Worm (Caenorhabditis elegans) whole organism, L2 larva: ENCODE data around the gene mans-3.

Source experiments
- C34F6.9 ChIP-seq: fragments of 150-350 bp; optimal IDR thresholded peaks from 2 replicates; lab custom pipeline; 2014; ENCODE audit warnings: missing biosample characterization, missing genetic modification characterization
- F13H6.1 ChIP-seq: sonication (generic microtip); optimal IDR thresholded peaks from 2 replicates; lab custom pipeline; 2016; ENCODE audit warnings: missing genetic modification characterization, missing compliant biosample characterization
- R02D3.7 ChIP-seq: fragments of 150-350 bp; optimal IDR thresholded peaks from 2 replicates; lab custom pipeline; 2014; ENCODE audit warnings: missing biosample characterization, missing genetic modification characterization
- Y55F3AM.14 ChIP-seq: fragments of 200-800 bp; sonication (Bioruptor generic); optimal IDR thresholded peaks from 2 replicates; lab custom pipeline; 2018; ENCODE audit warnings: mild to moderate bottlenecking, missing genetic modification characterization, missing compliant biosample characterization
- alr-1 ChIP-seq: fragments of 150-350 bp; optimal IDR thresholded peaks from 2 replicates; lab custom pipeline; 2014; ENCODE audit warnings: missing biosample characterization, missing genetic modification characterization
- aly-2 ChIP-seq: fragments of 150-350 bp; optimal IDR thresholded peaks from 2 replicates; lab custom pipeline; 2014; ENCODE audit warnings: missing biosample characterization, missing genetic modification characterization
- ceh-16 ChIP-seq: fragments of 150-350 bp; optimal IDR thresholded peaks from 2 replicates; lab custom pipeline; 2014; ENCODE audit warnings: missing biosample characterization, missing genetic modification characterization
- crh-2 ChIP-seq: sonication (generic microtip); optimal IDR thresholded peaks from 2 replicates; lab custom pipeline; 2017; ENCODE audit warnings: missing biosample characterization, missing genetic modification characterization
- dmd-4 ChIP-seq: sonication (generic microtip); optimal IDR thresholded peaks from 2 replicates; lab custom pipeline; 2017; ENCODE audit warnings: missing biosample characterization, missing genetic modification characterization
- egl-27 ChIP-seq: sonication (generic microtip); optimal IDR thresholded peaks from 3 replicates; lab custom pipeline; 2017; ENCODE audit warnings: missing biosample characterization, missing genetic modification reagents, missing genetic modification characterization
- elt-1 ChIP-seq: fragments of 150-350 bp; optimal IDR thresholded peaks from 2 replicates; lab custom pipeline; 2014; ENCODE audit warnings: missing biosample characterization, missing genetic modification characterization
- elt-3 ChIP-seq: sonication (generic microtip); optimal IDR thresholded peaks from 2 replicates; lab custom pipeline; 2017; ENCODE audit warnings: missing biosample characterization, missing genetic modification characterization
- fos-1 ChIP-seq: fragments of 150-350 bp; optimal IDR thresholded peaks from 2 replicates; lab custom pipeline; 2014; ENCODE audit warnings: missing biosample characterization, missing genetic modification characterization
- gmeb-1 ChIP-seq: fragments of 150-350 bp; optimal IDR thresholded peaks from 2 replicates; lab custom pipeline; 2014; ENCODE audit warnings: missing biosample characterization, missing genetic modification characterization
- lin-13 ChIP-seq: fragments of 150-350 bp; optimal IDR thresholded peaks from 2 replicates; lab custom pipeline; 2014; ENCODE audit warnings: missing biosample characterization, missing genetic modification reagents, missing genetic modification characterization
- mab-5 ChIP-seq: fragments of 150-350 bp; optimal IDR thresholded peaks from 2 replicates; lab custom pipeline; 2014; ENCODE audit warnings: missing biosample characterization, missing genetic modification characterization
- mdl-1 ChIP-seq, 2 experiments: fragments of 150-350 bp in 1 of 2; sonication (generic microtip) in 1 of 2; optimal IDR thresholded peaks; 2 replicates each; lab custom pipeline; 2017; ENCODE audit warnings: missing biosample characterization in 2 of 2, missing genetic modification characterization in 2 of 2
- nhr-10 ChIP-seq: sonication (generic microtip); optimal IDR thresholded peaks from 2 replicates; lab custom pipeline; 2017; ENCODE audit warnings: missing biosample characterization, missing genetic modification characterization
- nhr-11 ChIP-seq: fragments of 150-350 bp; optimal IDR thresholded peaks from 2 replicates; lab custom pipeline; 2014; ENCODE audit warnings: missing biosample characterization, missing genetic modification characterization
- nhr-12 ChIP-seq: fragments of 150-350 bp; optimal IDR thresholded peaks from 2 replicates; lab custom pipeline; 2014; ENCODE audit warnings: missing biosample characterization, missing genetic modification characterization
- nhr-129 ChIP-seq: fragments of 150-350 bp; optimal IDR thresholded peaks from 2 replicates; lab custom pipeline; 2014; ENCODE audit warnings: missing biosample characterization, missing genetic modification characterization
- nhr-23 ChIP-seq: fragments of 150-350 bp; optimal IDR thresholded peaks from 2 replicates; lab custom pipeline; 2014; ENCODE audit warnings: missing biosample characterization, missing genetic modification reagents, missing genetic modification characterization
- nhr-237 ChIP-seq: fragments of 150-350 bp; optimal IDR thresholded peaks from 2 replicates; lab custom pipeline; 2014; ENCODE audit warnings: missing biosample characterization, missing genetic modification characterization
- nhr-25 ChIP-seq: fragments of 150-350 bp; sonication (generic microtip); optimal IDR thresholded peaks from 3 replicates; lab custom pipeline; 2014; ENCODE audit warnings: missing biosample characterization, missing genetic modification characterization
- nhr-6 ChIP-seq: fragments of 150-350 bp; optimal IDR thresholded peaks from 2 replicates; lab custom pipeline; 2014; ENCODE audit warnings: missing biosample characterization, missing genetic modification characterization
- nhr-77 ChIP-seq: fragments of 150-350 bp; optimal IDR thresholded peaks from 2 replicates; lab custom pipeline; 2014; ENCODE audit warnings: missing biosample characterization, missing genetic modification characterization
- peb-1 ChIP-seq: fragments of 150-350 bp; optimal IDR thresholded peaks from 2 replicates; lab custom pipeline; 2014; ENCODE audit warnings: missing biosample characterization, missing genetic modification characterization
- sem-4 ChIP-seq: fragments of 150-350 bp; optimal IDR thresholded peaks from 2 replicates; lab custom pipeline; 2014; ENCODE audit warnings: missing biosample characterization, missing genetic modification reagents, missing genetic modification characterization
- skn-1 ChIP-seq: sonication (generic microtip); optimal IDR thresholded peaks from 2 replicates; lab custom pipeline; 2017; ENCODE audit warnings: missing biosample characterization, missing genetic modification characterization
- sma-3 ChIP-seq: sonication (generic microtip); optimal IDR thresholded peaks from 2 replicates; lab custom pipeline; 2016; ENCODE audit warnings: missing genetic modification reagents, missing genetic modification characterization, missing compliant biosample characterization
- sma-9 ChIP-seq, 2 experiments: fragments of 150-350 bp in 1 of 2; sonication (generic microtip) in 1 of 2; optimal IDR thresholded peaks; 2 replicates each; lab custom pipeline; 2014 to 2016; ENCODE audit warnings: missing genetic modification characterization in 2 of 2, mild to moderate bottlenecking in 1 of 2, missing biosample characterization in 1 of 2, missing compliant biosample characterization in 1 of 2, missing genetic modification reagents in 1 of 2, moderate library complexity in 1 of 2
- snpc-4 ChIP-seq: fragments of 150-350 bp; optimal IDR thresholded peaks from 2 replicates; lab custom pipeline; 2014; ENCODE audit warnings: missing biosample characterization, missing genetic modification characterization
- unc-39 ChIP-seq: fragments of 150-350 bp; optimal IDR thresholded peaks from 2 replicates; lab custom pipeline; 2014; ENCODE audit warnings: missing biosample characterization, missing genetic modification characterization
- unc-55 ChIP-seq: fragments of 150-350 bp; sonication (generic microtip); optimal IDR thresholded peaks from 3 replicates; lab custom pipeline; 2014; ENCODE audit warnings: missing biosample characterization, missing genetic modification reagents, missing genetic modification characterization
- zag-1 ChIP-seq: fragments of 150-350 bp; optimal IDR thresholded peaks from 2 replicates; lab custom pipeline; 2014; ENCODE audit warnings: missing biosample characterization, missing genetic modification characterization
- ztf-1 ChIP-seq: fragments of 200-800 bp; sonication (Bioruptor generic); conservative IDR thresholded peaks from 2 replicates; pipeline ENCODE4 v1.3.6; 2022; ENCODE audit warnings: missing genetic modification characterization, missing compliant biosample characterization
- ztf-11 ChIP-seq: sonication (generic microtip); optimal IDR thresholded peaks from 2 replicates; lab custom pipeline; 2017; ENCODE audit warnings: missing biosample characterization, missing genetic modification characterization
- ztf-4 ChIP-seq: fragments of 150-350 bp; optimal IDR thresholded peaks from 2 replicates; lab custom pipeline; 2014; ENCODE audit warnings: missing biosample characterization, missing genetic modification characterization

Gene mans-3

ce11 chrX:5137716-5138470 is 27.3 kb upstream of the mans-3 start:
- TF ChIP-seq ztf-1 (GFP tag; lab: Robert Waterston, UW) = no peak
- TF ChIP-seq nhr-129 (tag; lab: Kevin White, UChicago) = peak; percentile 5
- no peak for TF ChIP-seq nhr-237
- no peak for TF ChIP-seq nhr-11
- TF ChIP-seq nhr-77 (tag; lab: Kevin White, UChicago) = no peak
- TF ChIP-seq unc-55 (GFP tag; lab: Kevin White, UChicago) = no peak
- TF ChIP-seq peb-1 = no peak
- TF ChIP-seq elt-1 (tag; lab: Kevin White, UChicago) = no peak
- TF ChIP-seq crh-2 (tag; lab: Kevin White, UChicago) = no peak
- TF ChIP-seq dmd-4 (tag; lab: Kevin White, UChicago) = no peak
- no peak for TF ChIP-seq gmeb-1 (tag; lab: Kevin White, UChicago)
- TF ChIP-seq ztf-11 (tag; lab: Kevin White, UChicago) = no peak
- TF ChIP-seq R02D3.7 = no peak
- TF ChIP-seq snpc-4 (tag; lab: Kevin White, UChicago) = no peak
- no peak for TF ChIP-seq sma-3
- no peak for TF ChIP-seq unc-39 (tag; lab: Kevin White, UChicago)
- no peak for TF ChIP-seq elt-3
- TF ChIP-seq egl-27 = no peak
- TF ChIP-seq zag-1 (tag; lab: Kevin White, UChicago) = no peak
- peak; percentile 27 for TF ChIP-seq nhr-25
- TF ChIP-seq mab-5 (tag; lab: Kevin White, UChicago) = no peak
- TF ChIP-seq ceh-16 (tag; lab: Kevin White, UChicago) = peak; percentile 49
- no peak for TF ChIP-seq ztf-4 (tag; lab: Kevin White, UChicago)
- peak; percentile 42 for TF ChIP-seq sma-9 (GFP tag; optimal IDR thresholded peaks at IDR 0.05; lab: Kevin White, UChicago)
- no peak for TF ChIP-seq sma-9 (tag; optimal IDR thresholded peaks at IDR 0.05; lab: Kevin White, UChicago)
- TF ChIP-seq aly-2 = no peak
- TF ChIP-seq nhr-12 (tag; lab: Kevin White, UChicago) = no peak
- no peak for TF ChIP-seq lin-13 (GFP tag; lab: Kevin White, UChicago)
- no peak for TF ChIP-seq C34F6.9 (tag; lab: Kevin White, UChicago)
- TF ChIP-seq nhr-6 (tag; lab: Kevin White, UChicago) = no peak
- TF ChIP-seq mdl-1 (tag; optimal IDR thresholded peaks at IDR 0.05; lab: Kevin White, UChicago) = no peak
- no peak for TF ChIP-seq nhr-10 (tag; lab: Kevin White, UChicago)
- TF ChIP-seq F13H6.1 (tag; lab: Kevin White, UChicago) = no peak
- no peak for TF ChIP-seq Y55F3AM.14 (GFP tag; lab: Kevin White, UChicago)

- TF ChIP-seq Y55F3AM.14 (GFP tag; lab: Kevin White, UChicago) = peak; percentile 19
- TF ChIP-seq aly-2 = no peak
- TF ChIP-seq elt-1 (tag; lab: Kevin White, UChicago) = no peak
- TF ChIP-seq sma-9 (GFP tag; optimal IDR thresholded peaks at IDR 0.05; lab: Kevin White, UChicago) = peak; percentile 41
- no peak for TF ChIP-seq sma-9 (tag; optimal IDR thresholded peaks at IDR 0.05; lab: Kevin White, UChicago)
- TF ChIP-seq C34F6.9 (tag; lab: Kevin White, UChicago) = peak; percentile 31
- TF ChIP-seq unc-55 (GFP tag; lab: Kevin White, UChicago) = peak; percentile 21
- no peak for TF ChIP-seq fos-1
- TF ChIP-seq unc-39 (tag; lab: Kevin White, UChicago) = no peak
- TF ChIP-seq alr-1 (tag; lab: Kevin White, UChicago) = no peak
- no peak for TF ChIP-seq dmd-4 (tag; lab: Kevin White, UChicago)
Observed at ce11 chrX:5140177-5140576, 25.0 kb upstream of the mans-3 start.

- peak; percentile 69 for TF ChIP-seq F13H6.1 (tag; lab: Kevin White, UChicago)
- no peak for TF ChIP-seq nhr-25
- TF ChIP-seq, all 48 proteins: peak for 1
Observed at ce11 chrX:5142403-5142802, 22.8 kb upstream of the mans-3 start.

- no peak for TF ChIP-seq lin-13 (GFP tag; lab: Kevin White, UChicago)
- TF ChIP-seq ztf-11 (tag; lab: Kevin White, UChicago) = no peak
- no peak for TF ChIP-seq R02D3.7
- no peak for TF ChIP-seq dmd-4 (tag; lab: Kevin White, UChicago)
- no peak for TF ChIP-seq elt-1 (tag; lab: Kevin White, UChicago)
- no peak for TF ChIP-seq nhr-129 (tag; lab: Kevin White, UChicago)
- TF ChIP-seq zag-1 (tag; lab: Kevin White, UChicago) = no peak
- no peak for TF ChIP-seq aly-2
- TF ChIP-seq nhr-6 (tag; lab: Kevin White, UChicago) = no peak
- no peak for TF ChIP-seq alr-1 (tag; lab: Kevin White, UChicago)
- no peak for TF ChIP-seq mab-5 (tag; lab: Kevin White, UChicago)
- no peak for TF ChIP-seq snpc-4 (tag; lab: Kevin White, UChicago)
- TF ChIP-seq skn-1 (tag; lab: Kevin White, UChicago) = no peak
- no peak for TF ChIP-seq sma-9 (GFP tag; optimal IDR thresholded peaks at IDR 0.05; lab: Kevin White, UChicago)
- TF ChIP-seq sma-9 (tag; optimal IDR thresholded peaks at IDR 0.05; lab: Kevin White, UChicago) = no peak
- TF ChIP-seq sem-4 (tag; lab: Kevin White, UChicago) = no peak
- TF ChIP-seq nhr-23 = no peak
- no peak for TF ChIP-seq elt-3
- TF ChIP-seq sma-3 = no peak
Observed at ce11 chrX:5147918-5148317, 17.3 kb upstream of the mans-3 start, which contains the start of gene C31H2.14. Gene C31H2.14, plus strand, starts transcription at chrX:5148218.
